Worm (Caenorhabditis elegans) whole organism, L1 larva: ENCODE results near the gene pqn-68.
A peak's percentile ranks its signal among the peaks of the same experiment; 100 is the strongest.

Source experiments
- C16A3.4 ChIP-seq: fragments of 150-350 bp; optimal IDR thresholded peaks from 2 replicates; lab custom pipeline; 2014; ENCODE audit warnings: missing biosample characterization, missing genetic modification characterization
- C34B4.2 ChIP-seq: sonication (generic microtip); optimal IDR thresholded peaks from 2 replicates; lab custom pipeline; 2017; ENCODE audit warnings: mild to moderate bottlenecking, missing genetic modification characterization, missing compliant biosample characterization
- F16B12.6 ChIP-seq: fragments of 150-350 bp; optimal IDR thresholded peaks from 2 replicates; lab custom pipeline; 2014; ENCODE audit warnings: missing biosample characterization, missing genetic modification characterization
- aha-1 ChIP-seq: fragments of 150-350 bp; optimal IDR thresholded peaks from 2 replicates; lab custom pipeline; 2014; ENCODE audit warnings: missing biosample characterization, missing genetic modification characterization
- blmp-1 ChIP-seq: fragments of 150-350 bp; optimal IDR thresholded peaks from 2 replicates; lab custom pipeline; 2014; ENCODE audit warnings: missing biosample characterization, missing genetic modification characterization
- ceh-8 ChIP-seq: fragments of 200-800 bp; sonication (Bioruptor generic); optimal IDR thresholded peaks from 2 replicates; lab custom pipeline; 2018; ENCODE audit warnings: mild to moderate bottlenecking, missing genetic modification characterization, moderate library complexity, missing compliant biosample characterization
- ces-1 ChIP-seq: fragments of 150-350 bp; optimal IDR thresholded peaks from 2 replicates; lab custom pipeline; 2014; ENCODE audit warnings: missing biosample characterization, missing genetic modification reagents, missing genetic modification characterization
- efl-1 ChIP-seq, 4 experiments: fragments of 150-350 bp; optimal IDR thresholded peaks in 3 of 4; peaks in 1 of 4; 1 replicate in 1 of 4; 2 replicates in 3 of 4; lab custom pipeline; 2014; ENCODE audit warnings: missing biosample characterization in 2 of 4, missing genetic modification characterization in 2 of 4, missing genetic modification reagents in 2 of 4
- egl-27 ChIP-seq, 2 experiments: fragments of 150-350 bp in 1 of 2; sonication (generic microtip); optimal IDR thresholded peaks; 3 replicates each; lab custom pipeline; 2017 to 2018; ENCODE audit warnings: missing biosample characterization in 2 of 2, missing genetic modification characterization in 2 of 2, missing genetic modification reagents in 2 of 2
- elt-2 ChIP-seq: sonication (generic microtip); optimal IDR thresholded peaks from 2 replicates; lab custom pipeline; 2016; ENCODE audit warnings: missing genetic modification characterization, mild to moderate bottlenecking, inconsistent platforms, missing compliant biosample characterization, missing genetic modification reagents
- fkh-10 ChIP-seq: sonication (generic microtip); optimal IDR thresholded peaks from 2 replicates; lab custom pipeline; 2017; ENCODE audit warnings: missing biosample characterization, missing genetic modification reagents, missing genetic modification characterization
- fos-1 ChIP-seq: fragments of 150-350 bp; optimal IDR thresholded peaks from 2 replicates; lab custom pipeline; 2014; ENCODE audit warnings: missing biosample characterization, missing genetic modification characterization
- grh-1 ChIP-seq: fragments of 200-800 bp; sonication (Bioruptor generic); IDR thresholded peaks from 2 replicates; pipeline ENCODE4 v1.3.6; 2022; ENCODE audit warnings: missing genetic modification reagents, missing genetic modification characterization, missing compliant biosample characterization
- lin-13 ChIP-seq: fragments of 150-350 bp; optimal IDR thresholded peaks from 2 replicates; lab custom pipeline; 2014; ENCODE audit warnings: missing biosample characterization, missing genetic modification reagents, missing genetic modification characterization
- lin-14 ChIP-seq: fragments of 200-800 bp; sonication (Bioruptor generic); optimal IDR thresholded peaks from 2 replicates; lab custom pipeline; 2018; ENCODE audit warnings: mild to moderate bottlenecking, missing genetic modification characterization, moderate library complexity, missing compliant biosample characterization
- lin-15B ChIP-seq: fragments of 150-350 bp; sonication (generic microtip); optimal IDR thresholded peaks from 3 replicates; lab custom pipeline; 2014; ENCODE audit warnings: missing biosample characterization, missing genetic modification characterization
- lsy-2 ChIP-seq, 2 experiments: fragments of 150-350 bp; optimal IDR thresholded peaks; 2 replicates each; lab custom pipeline; 2014; ENCODE audit warnings: missing biosample characterization in 2 of 2, missing genetic modification characterization in 2 of 2
- mep-1 ChIP-seq: fragments of 150-350 bp; optimal IDR thresholded peaks from 2 replicates; lab custom pipeline; 2014; ENCODE audit warnings: missing biosample characterization, missing genetic modification characterization
- nhr-71 ChIP-seq: sonication (generic microtip); optimal IDR thresholded peaks from 2 replicates; lab custom pipeline; 2016; ENCODE audit warnings: mild to moderate bottlenecking, missing genetic modification characterization, moderate library complexity, missing compliant biosample characterization
- pax-3 ChIP-seq: fragments of 200-800 bp; sonication (Bioruptor generic); optimal IDR thresholded peaks from 2 replicates; lab custom pipeline; 2018; ENCODE audit warnings: mild to moderate bottlenecking, missing genetic modification characterization, moderate library complexity, missing compliant biosample characterization
- rnt-1 ChIP-seq: sonication (generic microtip); optimal IDR thresholded peaks from 2 replicates; lab custom pipeline; 2016; ENCODE audit warnings: mild to moderate bottlenecking, missing genetic modification characterization, moderate library complexity, missing compliant biosample characterization
- snu-23 ChIP-seq: sonication (generic microtip); optimal IDR thresholded peaks from 2 replicates; lab custom pipeline; 2016; ENCODE audit warnings: missing genetic modification characterization, missing compliant biosample characterization
- sup-37 ChIP-seq: fragments of 200-800 bp; sonication (Bioruptor generic); optimal IDR thresholded peaks from 2 replicates; lab custom pipeline; 2018; ENCODE audit warnings: mild to moderate bottlenecking, missing genetic modification characterization, missing compliant biosample characterization
- swsn-7 ChIP-seq: sonication (generic microtip); optimal IDR thresholded peaks from 2 replicates; lab custom pipeline; 2016; ENCODE audit warnings: missing genetic modification characterization, missing compliant biosample characterization
- tbx-2 ChIP-seq: sonication (generic microtip); optimal IDR thresholded peaks from 2 replicates; lab custom pipeline; 2016; ENCODE audit warnings: missing genetic modification characterization, missing compliant biosample characterization
- unc-62 ChIP-seq: fragments of 150-350 bp; optimal IDR thresholded peaks from 2 replicates; lab custom pipeline; 2014; ENCODE audit warnings: missing biosample characterization, missing genetic modification reagents, missing genetic modification characterization
- vab-15 ChIP-seq: sonication (generic microtip); optimal IDR thresholded peaks from 2 replicates; lab custom pipeline; 2017; ENCODE audit warnings: missing genotype, mild to moderate bottlenecking, missing genetic modification characterization, missing compliant biosample characterization

pqn-68 gene

ce11 chrV:12950812-12951528, 1.5 kb upstream of the pqn-68 start, which contains the start of the genes T16G1.9 and T16G1.18 (continued):
- TF ChIP-seq fos-1 (tag; lab: Kevin White, UChicago), result no peak
- peak; percentile 56 for TF ChIP-seq snu-23 (GFP tag; lab: Kevin White, UChicago)
- no peak for TF ChIP-seq aha-1 (tag; lab: Kevin White, UChicago)
- TF ChIP-seq tbx-2 (tag; lab: Kevin White, UChicago), result peak; percentile 14
- TF ChIP-seq vab-15 (tag; lab: Kevin White, UChicago), result no peak
- peak; percentile 22 for TF ChIP-seq lin-13 (GFP tag; lab: Kevin White, UChicago)
- peak; percentile 27 for TF ChIP-seq rnt-1 (tag; lab: Kevin White, UChicago)
- peak; percentile 41 to 67 for TF ChIP-seq lsy-2 (tag; optimal IDR thresholded peaks at IDR 0.05; lab: Kevin White, UChicago)
- TF ChIP-seq C16A3.4 (tag; lab: Kevin White, UChicago), result peak; percentile 9

DNA sequence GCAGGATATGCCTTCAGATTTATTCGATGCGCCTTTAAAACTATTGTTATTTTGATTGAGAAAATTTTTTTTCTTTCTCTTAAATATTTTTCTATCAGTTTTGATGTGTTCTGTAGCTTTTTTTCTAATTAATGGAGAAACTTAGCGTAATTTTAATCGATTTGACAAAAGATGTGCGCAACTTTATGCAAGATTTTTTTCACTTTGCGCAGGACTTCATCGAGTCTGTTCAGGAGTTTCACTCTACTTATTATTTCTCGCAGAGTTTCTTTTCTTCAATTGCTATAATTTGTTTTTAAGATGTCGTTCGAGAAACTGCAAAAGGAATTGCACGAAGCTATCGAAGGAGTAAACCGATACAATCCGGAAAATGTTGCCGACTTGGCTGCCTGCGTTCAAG, 1.3 kb downstream of the pqn-68 start, which contains the start of gene eif-3.K:
TSS of gene eif-3.K (plus strand) at position 301 of the 400 bp plus-strand sequence.
- TF ChIP-seq efl-1 (optimal IDR thresholded peaks at IDR 0.05; lab: Kevin White, UChicago), result no peak
- TF ChIP-seq efl-1 (GFP tag; optimal IDR thresholded peaks at IDR 0.05 in 1 of 2; lab: Kevin White, UChicago), result no peak
- no peak for TF ChIP-seq ces-1

ce11 chrV:12954261-12954660, 1.8 kb downstream of the pqn-68 start:
- no peak for TF ChIP-seq efl-1 (optimal IDR thresholded peaks at IDR 0.05; lab: Kevin White, UChicago)
- TF ChIP-seq efl-1 (GFP tag; optimal IDR thresholded peaks at IDR 0.05 in 1 of 2; lab: Kevin White, UChicago), result peak in 1 of 2 experiments; percentile 69
- no peak for TF ChIP-seq lin-15B (tag; lab: Kevin White, UChicago)

- peak; percentile 83 for TF ChIP-seq blmp-1 (tag; lab: Kevin White, UChicago)
- TF ChIP-seq egl-27 (tag; optimal IDR thresholded peaks at IDR 0.05; lab: Kevin White, UChicago), result no peak
- no peak for TF ChIP-seq grh-1 (GFP tag; lab: Robert Waterston, UW)
- peak; percentile 80 for TF ChIP-seq lin-14 (GFP tag; lab: Kevin White, UChicago)
- no peak for TF ChIP-seq efl-1 (optimal IDR thresholded peaks at IDR 0.05; lab: Kevin White, UChicago)
- peak in 1 of 2 experiments; percentile 65 for TF ChIP-seq efl-1 (GFP tag; optimal IDR thresholded peaks at IDR 0.05 in 1 of 2; lab: Kevin White, UChicago)
- no peak for TF ChIP-seq C34B4.2 (tag; lab: Kevin White, UChicago)
- no peak for TF ChIP-seq unc-62 (GFP tag; lab: Kevin White, UChicago)
Observed at ce11 chrV:12961085-12961560, 8.7 kb downstream of the pqn-68 start, which contains the start of gene mpst-7. Gene mpst-7 (minus strand): TSS chrV:12961135.

ce11 chrV:12963192-12963591, 10.8 kb downstream of the pqn-68 start, which contains the start of gene hrg-9:
Gene hrg-9 (minus strand): TSS chrV:12963343.
- TF ChIP-seq nhr-71 (tag; lab: Kevin White, UChicago) (peak; percentile 24), rnt-1 (tag; lab: Kevin White, UChicago) (no peak), lin-14 (GFP tag; lab: Kevin White, UChicago) (peak; percentile 45), efl-1 (optimal IDR thresholded peaks at IDR 0.05; lab: Kevin White, UChicago) (no peak), efl-1 (GFP tag; optimal IDR thresholded peaks at IDR 0.05 in 1 of 2; lab: Kevin White, UChicago) (peak in 1 of 2 experiments; percentile 70), elt-2 (tag; lab: Kevin White, UChicago) (peak; percentile 47), blmp-1 (tag; lab: Kevin White, UChicago) (peak; percentile 9), pax-3 (tag; lab: Kevin White, UChicago) (no peak), aha-1 (tag; lab: Kevin White, UChicago) (no peak), mep-1 (tag; lab: Kevin White, UChicago) (peak; percentile 31)

DNA sequence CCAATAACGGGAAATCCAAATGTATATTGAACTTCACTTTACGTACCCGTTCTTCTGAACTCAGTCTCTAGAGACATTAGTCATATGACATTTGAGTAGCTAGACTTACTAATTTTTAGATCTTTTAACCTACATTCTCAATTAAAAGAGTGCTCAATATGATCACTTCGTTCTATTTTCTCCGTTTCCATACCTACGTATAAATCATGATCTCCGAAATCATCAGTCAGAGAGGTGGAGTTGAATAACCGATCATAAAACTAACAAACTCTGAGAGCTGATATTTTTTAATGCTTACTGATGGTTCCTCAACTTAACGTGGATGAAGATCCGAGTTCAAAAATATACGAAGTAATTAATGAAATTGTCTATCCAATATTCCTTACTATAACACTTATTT, 11.6 kb downstream of the pqn-68 start, which contains the start of gene srd-35:
TSS of gene srd-35 (plus strand) at position 301 of the 400 bp plus-strand sequence.
- TF ChIP-seq swsn-7 (tag; lab: Kevin White, UChicago), result no peak
- TF ChIP-seq ceh-8 (GFP tag; lab: Kevin White, UChicago), result peak; percentile 23

ce11 chrV:12967110-12967509, 14.7 kb downstream of the pqn-68 start, which contains the start of gene R186.3:
Gene R186.3 (minus strand): TSS chrV:12967210.
- TF ChIP-seq unc-62 (GFP tag; lab: Kevin White, UChicago), result no peak
- no peak for TF ChIP-seq F16B12.6 (tag; lab: Kevin White, UChicago)
- no peak for TF ChIP-seq sup-37 (GFP tag; lab: Kevin White, UChicago)
- TF ChIP-seq fkh-10 (GFP tag; lab: Kevin White, UChicago), result no peak
- no peak for TF ChIP-seq lin-13 (GFP tag; lab: Kevin White, UChicago)
- TF ChIP-seq blmp-1 (tag; lab: Kevin White, UChicago), result no peak
